Worm (Caenorhabditis elegans) whole organism, L4/young adult: ENCODE measurements around the gene F13H8.12.

Source experiments
- W03F9.2 ChIP-seq: fragments of 150-350 bp; optimal IDR thresholded peaks from 2 replicates; lab custom pipeline; 2014; ENCODE audit warnings: missing biosample characterization, missing genetic modification characterization
- dao-5 ChIP-seq: sonication (generic microtip); optimal IDR thresholded peaks from 2 replicates; lab custom pipeline; 2016; ENCODE audit warnings: missing genotype, missing genetic modification characterization, moderate library complexity, missing compliant biosample characterization
- him-1 ChIP-seq: sonication (generic microtip); optimal IDR thresholded peaks from 2 replicates; lab custom pipeline; 2016; ENCODE audit warnings: missing genotype, missing genetic modification reagents, missing genetic modification characterization, missing compliant biosample characterization

DNA sequence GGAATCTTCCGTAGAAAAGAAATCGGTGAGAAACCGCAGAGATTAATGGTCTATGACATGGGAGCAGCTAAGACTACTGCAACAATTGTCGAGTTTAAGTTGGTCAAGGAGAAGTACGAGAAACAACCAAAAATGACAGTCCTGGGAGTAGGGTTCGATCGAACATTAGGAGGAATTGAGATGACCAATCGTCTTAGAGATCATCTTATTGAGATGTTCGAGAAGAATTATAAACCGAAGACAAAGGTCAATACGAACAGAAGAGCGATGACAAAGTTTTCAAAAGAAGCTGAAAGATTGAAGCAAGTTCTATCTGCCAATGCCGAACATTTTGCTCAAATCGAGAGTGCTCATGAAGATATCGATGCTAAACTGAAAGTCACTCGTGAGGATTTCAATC, 14.3 kb upstream of the F13H8.12 start:
- TF ChIP-seq W03F9.2 (no peak), dao-5 (no peak), him-1 (tag; lab: Kevin White, UChicago) (no peak)
